Worm (Caenorhabditis elegans): Measurements from ENCODE around the gene F45E6.1.

DNA sequence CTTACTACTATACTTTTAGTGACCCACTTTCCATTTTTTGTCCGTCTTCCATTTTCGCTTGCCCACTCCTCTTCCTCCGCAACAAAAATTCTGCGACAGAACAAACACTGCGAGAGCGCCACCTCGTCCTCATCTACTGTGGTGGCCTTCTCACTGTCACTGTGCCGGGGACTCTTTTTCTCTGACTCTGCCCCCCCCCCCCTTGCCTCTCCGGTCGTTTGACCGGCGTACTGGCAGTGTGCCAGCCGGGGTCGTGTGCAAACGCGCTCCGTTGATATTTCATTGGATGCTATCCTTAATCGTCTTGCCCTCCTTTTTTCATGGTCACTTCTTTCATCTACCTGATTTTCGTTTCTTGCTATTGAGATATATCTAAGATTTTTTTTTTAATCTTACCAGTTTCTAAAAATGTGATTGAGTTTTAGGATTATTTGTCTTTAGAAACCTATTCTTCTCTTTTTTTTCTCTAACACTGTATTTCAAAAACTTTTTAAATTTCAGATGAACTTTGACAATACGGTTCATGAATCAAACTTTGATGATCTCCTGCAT is 3.3 kb upstream of the F45E6.1 start, which contains the start of gene atf-6:
- TF ChIP-seq snpc-4 (tag; optimal IDR thresholded peaks at IDR 0.05) (no peak), ztf-11 (tag; optimal IDR thresholded peaks at IDR 0.05) (peak; percentile 6), unc-39 (tag; optimal IDR thresholded peaks at IDR 0.05) (no peak), lsy-2 (tag; optimal IDR thresholded peaks at IDR 0.05) (peak; percentile 46), ces-1 (GFP tag; optimal IDR thresholded peaks at IDR 0.05) (peak; percentile 40), nhr-76 (tag; optimal IDR thresholded peaks at IDR 0.05) (no peak), mep-1 (tag; optimal IDR thresholded peaks at IDR 0.05) (peak; percentile 47), pha-4 (tag; optimal IDR thresholded peaks at IDR 0.05) (peak; percentile 60), cnd-1 (tag; optimal IDR thresholded peaks at IDR 0.05) (peak; percentile 68), blmp-1 (tag; optimal IDR thresholded peaks at IDR 0.05) (no peak), tbx-8 (GFP tag; optimal IDR thresholded peaks at IDR 0.05) (no peak), nhr-28 (tag; optimal IDR thresholded peaks at IDR 0.05) (no peak), lin-13 (tag; optimal IDR thresholded peaks at IDR 0.05) (peak; percentile 64)

All from whole organism, mixed stage, embryonic.